Worm (Caenorhabditis elegans): ENCODE results near the gene twk-48.

Gene twk-48

ce11 chrIII:9825073-9825828 lies 35.3 kb upstream of the twk-48 start, which contains the start of gene ZK632.9 (continued):
- TF ChIP-seq hlh-11 (tag; optimal IDR thresholded peaks at IDR 0.05) = peak; percentile 41
- no peak for TF ChIP-seq unc-130 (GFP tag; optimal IDR thresholded peaks at IDR 0.05)
- no peak for TF ChIP-seq T20F7.1 (GFP tag; optimal IDR thresholded peaks at IDR 0.05)
- TF ChIP-seq ces-1 (GFP tag; optimal IDR thresholded peaks at IDR 0.05) = no peak
- TF ChIP-seq nhr-28 (tag; optimal IDR thresholded peaks at IDR 0.05) = peak; percentile 63
- no peak for TF ChIP-seq R02D3.7 (tag; optimal IDR thresholded peaks at IDR 0.05)
- TF ChIP-seq saeg-2 (GFP tag; IDR thresholded peaks at IDR 0.05) = no peak
- no peak for TF ChIP-seq daf-8 (GFP tag; IDR thresholded peaks at IDR 0.05)
- TF ChIP-seq snpc-4 (tag; optimal IDR thresholded peaks at IDR 0.05) = no peak
- TF ChIP-seq snpc-1.2 (GFP tag; IDR thresholded peaks at IDR 0.05) = 0 out of 2 replicates have a peak, but pooled peaks have one; percentile 34
- TF ChIP-seq lim-7 (GFP tag; IDR thresholded peaks at IDR 0.05) = no peak
- TF ChIP-seq hmg-1.1 (GFP tag; IDR thresholded peaks at IDR 0.05) = no peak
- no peak for TF ChIP-seq ztf-7 (tag; optimal IDR thresholded peaks at IDR 0.05)
- TF ChIP-seq F49E8.2 (tag; optimal IDR thresholded peaks at IDR 0.05; ENCODE audit: borderline replicate concordance) = no peak
- no peak for TF ChIP-seq attf-4 (tag; optimal IDR thresholded peaks at IDR 0.05)
- TF ChIP-seq dmd-6 (GFP tag; IDR thresholded peaks at IDR 0.05) = peak; percentile 48
- TF ChIP-seq rbr-2 (tag; optimal IDR thresholded peaks at IDR 0.05) = no peak
- TF ChIP-seq nhr-48 (tag; optimal IDR thresholded peaks at IDR 0.05) = no peak
- no peak for TF ChIP-seq zag-1 (tag; optimal IDR thresholded peaks at IDR 0.05)
- no peak for TF ChIP-seq ztf-11 (tag; optimal IDR thresholded peaks at IDR 0.05)
- TF ChIP-seq madf-9 (GFP tag; conservative IDR thresholded peaks at IDR 0.05) = no peak
- TF ChIP-seq F37D6.2 (tag; optimal IDR thresholded peaks at IDR 0.05) = no peak
- no peak for TF ChIP-seq ceh-82 (tag; optimal IDR thresholded peaks at IDR 0.05)
- no peak for TF ChIP-seq tra-1 (GFP tag; IDR thresholded peaks at IDR 0.05)
- no peak for TF ChIP-seq lir-3 (tag; optimal IDR thresholded peaks at IDR 0.05)
- TF ChIP-seq fkh-10 (GFP tag; optimal IDR thresholded peaks at IDR 0.05) = no peak
- peak in 1 of 2 experiments; percentile 56 for TF ChIP-seq unc-62 (GFP tag; optimal IDR thresholded peaks at IDR 0.05 in 1 of 2)
- TF ChIP-seq unc-62 (tag; optimal IDR thresholded peaks at IDR 0.05) = no peak
- TF ChIP-seq spr-3 (GFP tag; optimal IDR thresholded peaks at IDR 0.05) = no peak
- no peak for TF ChIP-seq mep-1 (tag; optimal IDR thresholded peaks at IDR 0.05)
- TF ChIP-seq php-3 (GFP tag; IDR thresholded peaks at IDR 0.05) = no peak
- peak; percentile 70; the same call in 1 of the 2 replicates for TF ChIP-seq Y75B8A.6 (GFP tag; IDR thresholded peaks at IDR 0.05)
- TF ChIP-seq ceh-28 (tag; optimal IDR thresholded peaks at IDR 0.05) = peak; percentile 26
- no peak for TF ChIP-seq ceh-44 (GFP tag; IDR thresholded peaks at IDR 0.05)
- no peak for TF ChIP-seq mdl-1 (tag; optimal IDR thresholded peaks at IDR 0.05)
- TF ChIP-seq daf-16 (GFP tag; optimal IDR thresholded peaks at IDR 0.05) = no peak
- TF ChIP-seq daf-16 (tag; optimal IDR thresholded peaks at IDR 0.05) = peak; percentile 94
- no peak for TF ChIP-seq nhr-77 (tag; optimal IDR thresholded peaks at IDR 0.05)
- TF ChIP-seq lin-13 (GFP tag; optimal IDR thresholded peaks at IDR 0.05) = no peak
- TF ChIP-seq lin-29 (GFP tag; IDR thresholded peaks at IDR 0.05) = no peak
- TF ChIP-seq zfp-3 (GFP tag; conservative IDR thresholded peaks at IDR 0.05) = no peak
- TF ChIP-seq mdt-29 (GFP tag; IDR thresholded peaks at IDR 0.05) = no peak
- peak; percentile 33 for TF ChIP-seq mes-2 (tag; optimal IDR thresholded peaks at IDR 0.05; ENCODE audit: poor library complexity, severe bottlenecking)
- peak; percentile 10 for TF ChIP-seq dpl-1 (GFP tag; optimal IDR thresholded peaks at IDR 0.05)
- no peak for TF ChIP-seq tag-97 (GFP tag; IDR thresholded peaks at IDR 0.05)
- TF ChIP-seq gei-8 (GFP tag; optimal IDR thresholded peaks at IDR 0.05) = no peak
- no peak for TF ChIP-seq sdz-12 (GFP tag; optimal IDR thresholded peaks at IDR 0.05)
- no peak for TF ChIP-seq unc-39 (tag; optimal IDR thresholded peaks at IDR 0.05)
- TF ChIP-seq duxl-1 (tag; optimal IDR thresholded peaks at IDR 0.05; ENCODE audit: poor library complexity) = no peak
- no peak for TF ChIP-seq hlh-30 (tag; optimal IDR thresholded peaks at IDR 0.05; ENCODE audit: insufficient read depth)
- peak; percentile 41; the same call in 1 of the 2 replicates for TF ChIP-seq T26A8.4 (GFP tag; IDR thresholded peaks at IDR 0.05)

Data from whole organism, L4 larva.